Worm (Caenorhabditis elegans): Measurements from ENCODE around the gene F39F10.4.

Gene F39F10.4

ce11 chrX:16928087-16928486 lies 24.6 kb upstream of the F39F10.4 start (continued):
- TF ChIP-seq bed-1 (GFP tag; IDR thresholded peaks at IDR 0.05) (no peak), F55B11.4 (tag; optimal IDR thresholded peaks at IDR 0.05; ENCODE audit: borderline replicate concordance, insufficient read depth) (no peak), dpl-1 (GFP tag; optimal IDR thresholded peaks at IDR 0.05) (no peak), F39B2.1 (GFP tag; IDR thresholded peaks at IDR 0.05) (no peak), ceh-58 (GFP tag; IDR thresholded peaks at IDR 0.05) (no peak), ceh-27 (GFP tag; optimal IDR thresholded peaks at IDR 0.05) (peak; percentile 45), F23B12.7 (tag; optimal IDR thresholded peaks at IDR 0.05; ENCODE audit: insufficient read depth) (peak; percentile 59), dpff-1 (tag; optimal IDR thresholded peaks at IDR 0.05) (no peak), C17E4.6 (GFP tag; IDR thresholded peaks at IDR 0.05) (no peak), sdz-38 (tag; optimal IDR thresholded peaks at IDR 0.05) (peak; percentile 56), F52B5.7 (tag; optimal IDR thresholded peaks at IDR 0.05) (peak; percentile 57), Y53G8AR.9 (GFP tag; conservative IDR thresholded peaks at IDR 0.05) (no peak), somi-1 (GFP tag; optimal IDR thresholded peaks at IDR 0.05) (peak; percentile 16), die-1 (tag; optimal IDR thresholded peaks at IDR 0.05) (peak; percentile 79), cebp-1 (GFP tag; IDR thresholded peaks at IDR 0.05) (0 out of 2 replicates have a peak, but pooled peaks have one; percentile 34), cebp-1 (tag; optimal IDR thresholded peaks at IDR 0.05) (no peak), F57C9.4 (tag; optimal IDR thresholded peaks at IDR 0.05) (no peak), ztf-18 (tag; optimal IDR thresholded peaks at IDR 0.05) (no peak), sea-2 (GFP tag; IDR thresholded peaks at IDR 0.05) (no peak), snpc-1.3 (tag; optimal IDR thresholded peaks at IDR 0.05; ENCODE audit: insufficient read depth) (peak; percentile 50), him-1 (tag; optimal IDR thresholded peaks at IDR 0.05) (peak; percentile 77), nhr-80 (tag; optimal IDR thresholded peaks at IDR 0.05) (peak; percentile 9), snpc-1.1 (tag; optimal IDR thresholded peaks at IDR 0.05; ENCODE audit: insufficient read depth) (peak; percentile 8), nhr-179 (tag; optimal IDR thresholded peaks at IDR 0.05) (peak; percentile 18), rec-8 (tag; optimal IDR thresholded peaks at IDR 0.05) (no peak), madf-3 (GFP tag; IDR thresholded peaks at IDR 0.05) (peak; percentile 74), mcd-1 (GFP tag; IDR thresholded peaks at IDR 0.05) (peak; percentile 40; the same call in 1 of the 2 replicates), attf-5 (GFP tag; optimal IDR thresholded peaks at IDR 0.05) (peak; percentile 36), repo-1 (tag; optimal IDR thresholded peaks at IDR 0.05) (peak; percentile 0), hlh-12 (tag; optimal IDR thresholded peaks at IDR 0.05) (peak; percentile 47), mxl-1 (tag; optimal IDR thresholded peaks at IDR 0.05) (peak; percentile 28), sptf-2 (GFP tag; optimal IDR thresholded peaks at IDR 0.05) (no peak), lin-35 (GFP tag; optimal IDR thresholded peaks at IDR 0.05) (no peak), F57A8.1 (GFP tag; optimal IDR thresholded peaks at IDR 0.05) (no peak), nfya-2 (GFP tag; IDR thresholded peaks at IDR 0.05) (no peak), lin-40 (tag; optimal IDR thresholded peaks at IDR 0.05) (no peak), Y95B8A.8 (GFP tag; IDR thresholded peaks at IDR 0.05) (no peak), efl-1 (GFP tag; optimal IDR thresholded peaks at IDR 0.05) (no peak), ztf-25 (GFP tag; IDR thresholded peaks at IDR 0.05) (peak; percentile 85), tbx-9 (tag; optimal IDR thresholded peaks at IDR 0.05; ENCODE audit: borderline replicate concordance) (no peak), attf-6 (GFP tag; IDR thresholded peaks at IDR 0.05) (peak; percentile 35; the same call in 1 of the 2 replicates)

Measured in whole organism, young adult.